Fruit fly (Drosophila melanogaster) whole organism, embryonic: ENCODE measurements around the gene pps.

Experiments
- Asciz ChIP-seq: fragments of 200-800 bp; sonication (Bioruptor generic); optimal IDR thresholded peaks from 2 replicates; lab custom pipeline; 2017; ENCODE audit warnings: missing biosample characterization, mild to moderate bottlenecking, missing genetic modification characterization, missing genetic modification reagents
- CG1024 ChIP-seq: fragments of 200-800 bp; sonication (Bioruptor generic); IDR thresholded peaks from 2 replicates; pipeline ENCODE4 v1.3.6; 2022; ENCODE audit warnings: missing biosample characterization, missing genetic modification characterization
- CG10267 ChIP-seq: fragments of 200-800 bp; sonication (Bioruptor generic); optimal IDR thresholded peaks from 2 replicates; lab custom pipeline; 2018; ENCODE audit warnings: missing biosample characterization, mild to moderate bottlenecking, missing genetic modification characterization, moderate library complexity
- CG11560 ChIP-seq: fragments of 200-800 bp; sonication (Bioruptor generic); IDR thresholded peaks from 3 replicates; pipeline ENCODE4 v1.3.6; 2022; ENCODE audit warnings: missing biosample characterization, missing genetic modification characterization
- CG1233 ChIP-seq: fragments of 200-800 bp; sonication (Bioruptor generic); optimal IDR thresholded peaks from 4 replicates; lab custom pipeline; 2018; ENCODE audit warnings: missing biosample characterization, mild to moderate bottlenecking, missing genetic modification characterization
- CG1529 ChIP-seq: fragments of 200-800 bp; sonication (Bioruptor generic); optimal IDR thresholded peaks from 3 replicates; lab custom pipeline; 2018; ENCODE audit warnings: missing biosample characterization, missing genetic modification characterization
- CG1647 ChIP-seq: fragments of 200-800 bp; sonication (Bioruptor generic); optimal IDR thresholded peaks from 3 replicates; lab custom pipeline; 2016; ENCODE audit warnings: missing biosample characterization, missing genetic modification characterization
- CG2199 ChIP-seq: fragments of 200-800 bp; sonication (Bioruptor generic); IDR thresholded peaks from 3 replicates; pipeline ENCODE4 v1.3.6; 2022; ENCODE audit warnings: missing biosample characterization, missing genetic modification characterization
- CG2875 ChIP-seq: fragments of 200-800 bp; sonication (Bioruptor generic); optimal IDR thresholded peaks from 2 replicates; lab custom pipeline; 2017; ENCODE audit warnings: missing biosample characterization, mild to moderate bottlenecking, missing genetic modification characterization, missing genetic modification reagents
- CG30403 ChIP-seq: fragments of 200-800 bp; sonication (Bioruptor generic); optimal IDR thresholded peaks from 3 replicates; lab custom pipeline; 2016; ENCODE audit warnings: missing biosample characterization, missing genetic modification characterization
- CG33213 ChIP-seq: fragments of 200-800 bp; sonication (Bioruptor generic); optimal IDR thresholded peaks from 3 replicates; lab custom pipeline; 2016; ENCODE audit warnings: missing biosample characterization, missing genetic modification characterization
- CG3995 ChIP-seq: fragments of 200-800 bp; sonication (Bioruptor generic); optimal IDR thresholded peaks from 3 replicates; lab custom pipeline; 2016; ENCODE audit warnings: missing biosample characterization, missing genetic modification characterization
- CG7372 ChIP-seq: fragments of 200-800 bp; sonication (Bioruptor generic); IDR thresholded peaks from 2 replicates; pipeline ENCODE4 v1.3.6; 2022; ENCODE audit warnings: missing biosample characterization, missing genetic modification characterization
- CG7786 ChIP-seq: fragments of 200-800 bp; sonication (Bioruptor generic); optimal IDR thresholded peaks from 2 replicates; lab custom pipeline; 2016; ENCODE audit warnings: missing biosample characterization, missing genetic modification characterization
- CG8281 ChIP-seq: fragments of 200-800 bp; sonication (Bioruptor generic); optimal IDR thresholded peaks from 2 replicates; lab custom pipeline; 2018; ENCODE audit warnings: missing biosample characterization, mild to moderate bottlenecking, missing genetic modification characterization, moderate library complexity
- CG8290 ChIP-seq, 3 experiments: fragments of 200-800 bp; sonication (Bioruptor generic); optimal IDR thresholded peaks; 2 replicates each; lab custom pipeline; 2016 to 2019; ENCODE audit warnings: missing biosample characterization in 3 of 3, missing genetic modification characterization in 3 of 3, mild to moderate bottlenecking in 2 of 3, moderate library complexity in 1 of 3
- CG8388 ChIP-seq: fragments of 200-800 bp; sonication (Bioruptor generic); optimal IDR thresholded peaks from 2 replicates; lab custom pipeline; 2019; ENCODE audit warnings: missing biosample characterization, mild to moderate bottlenecking, missing genetic modification characterization, moderate library complexity
- CG9609 ChIP-seq: fragments of 200-800 bp; sonication (Bioruptor generic); optimal IDR thresholded peaks from 3 replicates; lab custom pipeline; 2016; ENCODE audit warnings: missing biosample characterization, missing genetic modification characterization
- CHES-1-like ChIP-seq: fragments of 200-800 bp; sonication (Bioruptor generic); optimal IDR thresholded peaks from 2 replicates; lab custom pipeline; 2016; ENCODE audit warnings: missing biosample characterization, missing genetic modification characterization
- CoRest ChIP-seq: fragments of 200-800 bp; sonication (Bioruptor generic); optimal IDR thresholded peaks from 3 replicates; lab custom pipeline; 2018; ENCODE audit warnings: missing biosample characterization, mild to moderate bottlenecking, missing genetic modification characterization, moderate library complexity
- Dp ChIP-seq: fragments of 200-800 bp; sonication (Bioruptor generic); optimal IDR thresholded peaks from 2 replicates; lab custom pipeline; 2018; ENCODE audit warnings: missing biosample characterization, mild to moderate bottlenecking, missing genetic modification characterization, moderate library complexity
- Drgx ChIP-seq: fragments of 200-800 bp; sonication (Bioruptor generic); IDR thresholded peaks from 2 replicates; pipeline ENCODE4 v1.3.6; 2022; ENCODE audit warnings: missing biosample characterization, missing genetic modification characterization
- Ets65A ChIP-seq: fragments of 200-800 bp; sonication (Bioruptor generic); peaks from one replicate; lab custom pipeline; 2016; ENCODE audit warnings: missing biosample characterization, missing genetic modification characterization
- HLHmδ ChIP-seq: fragments of 200-800 bp; sonication (Bioruptor generic); optimal IDR thresholded peaks from 2 replicates; lab custom pipeline; 2018; ENCODE audit warnings: missing biosample characterization, mild to moderate bottlenecking, missing genetic modification characterization, moderate library complexity
- MBD-R2 ChIP-seq: fragments of 200-800 bp; sonication (Bioruptor generic); IDR thresholded peaks from 2 replicates; pipeline ENCODE4 v1.3.6; 2022; ENCODE audit warnings: missing biosample characterization, missing genetic modification characterization
- Mad ChIP-seq: fragments of 200-800 bp; sonication (Bioruptor generic); optimal IDR thresholded peaks from 2 replicates; lab custom pipeline; 2016; ENCODE audit warnings: missing biosample characterization, missing genetic modification characterization
- NFAT ChIP-seq: fragments of 200-800 bp; sonication (Bioruptor generic); IDR thresholded peaks from 2 replicates; pipeline ENCODE4 v1.3.6; 2022; ENCODE audit warnings: missing biosample characterization, missing genetic modification characterization
- NfI ChIP-seq: fragments of 200-800 bp; sonication (Bioruptor generic); optimal IDR thresholded peaks from 3 replicates; lab custom pipeline; 2018; ENCODE audit warnings: missing biosample characterization, mild to moderate bottlenecking, missing genetic modification characterization, moderate library complexity
- PHDP ChIP-seq: fragments of 200-800 bp; sonication (Bioruptor generic); optimal IDR thresholded peaks from 3 replicates; lab custom pipeline; 2018; ENCODE audit warnings: missing biosample characterization, mild to moderate bottlenecking, missing genetic modification characterization, moderate library complexity
- Rx ChIP-seq: fragments of 200-800 bp; sonication (Bioruptor generic); IDR thresholded peaks from 2 replicates; pipeline ENCODE4 v1.3.6; 2022; ENCODE audit warnings: missing biosample characterization, missing genetic modification characterization
- Sry-δ ChIP-seq: fragments of 200-800 bp; sonication (Bioruptor generic); optimal IDR thresholded peaks from 2 replicates; lab custom pipeline; 2016; ENCODE audit warnings: missing biosample characterization, missing genetic modification characterization
- bcd ChIP-seq: fragments of 200-800 bp; sonication (Bioruptor generic); optimal IDR thresholded peaks from 2 replicates; lab custom pipeline; 2017; ENCODE audit warnings: missing biosample characterization, mild to moderate bottlenecking, missing genetic modification characterization
- chm ChIP-seq: fragments of 200-800 bp; sonication (Bioruptor generic); IDR thresholded peaks from 2 replicates; pipeline ENCODE4 v1.3.6; 2022; ENCODE audit warnings: missing biosample characterization, missing genetic modification characterization
- crp ChIP-seq, 2 experiments: fragments of 200-800 bp; sonication (Bioruptor generic); optimal IDR thresholded peaks; 2 replicates in 1 of 2; 3 replicates in 1 of 2; lab custom pipeline; 2017; ENCODE audit warnings: missing biosample characterization in 2 of 2, missing genetic modification characterization in 2 of 2, mild to moderate bottlenecking in 1 of 2, moderate library complexity in 1 of 2
- dmrt99B ChIP-seq: fragments of 200-800 bp; sonication (Bioruptor generic); optimal IDR thresholded peaks from 2 replicates; lab custom pipeline; 2018; ENCODE audit warnings: missing biosample characterization, mild to moderate bottlenecking, missing genetic modification characterization, moderate library complexity
- gfzf ChIP-seq: fragments of 200-800 bp; sonication (Bioruptor generic); optimal IDR thresholded peaks from 2 replicates; lab custom pipeline; 2016; ENCODE audit warnings: missing biosample characterization, mild to moderate bottlenecking, missing genetic modification characterization, moderate library complexity
- kni ChIP-seq: fragments of 200-800 bp; sonication (Bioruptor generic); optimal IDR thresholded peaks from 3 replicates; lab custom pipeline; 2017; ENCODE audit warnings: mild to moderate bottlenecking, missing biosample characterization, missing genetic modification reagents, missing genetic modification characterization
- lola ChIP-seq, 3 experiments: fragments of >200 bp in 2 of 3; fragments of 200-800 bp in 1 of 3; sonication (Bioruptor generic) in 1 of 3; optimal IDR thresholded peaks; 2 replicates each; lab custom pipeline; 2017 to 2019; ENCODE audit warnings: missing biosample characterization in 3 of 3, missing genetic modification characterization in 3 of 3, mild to moderate bottlenecking in 1 of 3, moderate library complexity in 1 of 3
- mirr ChIP-seq: fragments of 200-800 bp; sonication (Bioruptor generic); optimal IDR thresholded peaks from 3 replicates; lab custom pipeline; 2018; ENCODE audit warnings: missing biosample characterization, mild to moderate bottlenecking, missing genetic modification characterization
- nom ChIP-seq: fragments of 200-800 bp; sonication (Bioruptor generic); optimal IDR thresholded peaks from 2 replicates; lab custom pipeline; 2017; ENCODE audit warnings: missing biosample characterization, missing genetic modification characterization, mild to moderate bottlenecking, moderate library complexity, missing genetic modification reagents
- org-1 ChIP-seq: fragments of 200-800 bp; sonication (Bioruptor generic); optimal IDR thresholded peaks from 2 replicates; lab custom pipeline; 2017; ENCODE audit warnings: missing biosample characterization, missing genetic modification characterization
- pum ChIP-seq: fragments of 200-800 bp; sonication (Bioruptor generic); optimal IDR thresholded peaks from 2 replicates; lab custom pipeline; 2016; ENCODE audit warnings: missing biosample characterization, missing genetic modification characterization
- sr ChIP-seq: fragments of 200-800 bp; sonication (Bioruptor generic); IDR thresholded peaks from 3 replicates; pipeline ENCODE4 v1.3.6; 2022; ENCODE audit warnings: missing biosample characterization, missing genetic modification characterization
- tin ChIP-seq: fragments of 200-800 bp; sonication (Bioruptor generic); optimal IDR thresholded peaks from 3 replicates; lab custom pipeline; 2016; ENCODE audit warnings: missing biosample characterization, missing genetic modification characterization
- twi ChIP-seq: fragments of 200-800 bp; optimal IDR thresholded peaks from 2 replicates; lab custom pipeline; 2019; ENCODE audit warnings: missing biosample characterization, mild to moderate bottlenecking, missing genetic modification characterization, moderate library complexity
- tx ChIP-seq: fragments of 200-800 bp; sonication (Bioruptor generic); optimal IDR thresholded peaks from 2 replicates; lab custom pipeline; 2016; ENCODE audit warnings: missing biosample characterization, missing genetic modification characterization
- vvl ChIP-seq: fragments of 200-800 bp; sonication (Bioruptor generic); IDR thresholded peaks from 2 replicates; pipeline ENCODE4 v1.3.6; 2022; ENCODE audit warnings: missing biosample characterization, missing genetic modification characterization
- zen ChIP-seq: fragments of 200-800 bp; sonication (Bioruptor generic); optimal IDR thresholded peaks from 3 replicates; lab custom pipeline; 2018; ENCODE audit warnings: missing biosample characterization, mild to moderate bottlenecking, missing genetic modification characterization, moderate library complexity
- zfh2 ChIP-seq: fragments of 200-800 bp; sonication (Bioruptor generic); optimal IDR thresholded peaks from 2 replicates; lab custom pipeline; 2016; ENCODE audit warnings: missing biosample characterization, missing genetic modification characterization

pps gene

DNA sequence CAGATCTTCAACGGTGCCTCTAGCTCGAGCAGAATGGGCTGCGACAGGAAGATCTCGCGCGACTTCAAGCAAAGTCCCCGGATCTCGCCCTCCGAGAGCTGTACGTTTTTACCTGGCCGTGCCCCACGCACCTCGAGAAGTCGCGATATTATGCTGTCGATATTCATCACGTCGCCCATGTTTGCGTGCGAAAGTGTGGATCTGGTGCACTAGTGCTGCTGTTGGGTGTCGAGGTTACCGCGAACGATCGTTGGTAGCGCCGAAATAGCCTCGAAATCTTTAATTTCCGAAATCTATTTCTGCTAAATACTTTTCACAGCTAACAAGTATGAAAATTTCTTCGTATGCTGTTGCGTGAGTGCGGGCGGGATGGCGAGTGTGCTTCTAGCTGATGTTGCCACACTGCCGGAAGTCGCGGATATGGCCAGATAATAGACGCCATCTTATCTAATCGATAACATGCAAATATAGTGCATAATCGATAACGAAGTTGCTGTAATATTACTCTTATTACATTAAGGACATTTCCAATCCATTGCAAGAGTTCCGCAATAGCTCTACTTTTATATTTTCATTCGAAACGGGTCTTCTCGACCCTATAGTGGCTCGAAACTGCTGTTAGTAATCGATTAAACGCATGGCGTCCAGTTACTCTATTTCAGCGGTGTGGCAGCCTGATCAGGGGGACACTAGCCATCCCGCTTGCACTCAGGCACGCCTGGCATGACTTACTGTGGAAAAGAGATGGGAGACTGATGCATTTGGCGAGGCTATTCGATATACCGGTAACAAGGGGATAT is 12.1 kb downstream of the pps start, which contains the start of gene Pp1-87B (continued):
- no peak for TF ChIP-seq Mad (GFP tag; lab: Kevin White, UChicago)
- TF ChIP-seq Rx, result no peak
- TF ChIP-seq CG10267, result peak; percentile 16
- no peak for TF ChIP-seq PHDP (tag; lab: Kevin White, UChicago)
- TF ChIP-seq CG33213 (GFP tag; lab: Kevin White, UChicago), result no peak
- no peak for TF ChIP-seq tx (GFP tag; lab: Kevin White, UChicago)
- peak; percentile 39 for TF ChIP-seq CG8290 (GFP tag; optimal IDR thresholded peaks at IDR 0.05; lab: Kevin White, UChicago)
- peak in 1 of 2 experiments; percentile 46 for TF ChIP-seq CG8290 (tag; optimal IDR thresholded peaks at IDR 0.05; lab: Kevin White, UChicago)
- peak; percentile 2 for TF ChIP-seq mirr
- no peak for TF ChIP-seq tin (GFP tag; lab: Kevin White, UChicago)
- TF ChIP-seq HLHmδ (GFP tag; lab: Kevin White, UChicago), result peak; percentile 61
- TF ChIP-seq sr (GFP tag; lab: Robert Waterston, UW), result no peak
- no peak for TF ChIP-seq org-1 (GFP tag; lab: Kevin White, UChicago)
- peak; percentile 25; the same call in 1 of the 2 replicates for TF ChIP-seq vvl (GFP tag; lab: Robert Waterston, UW)
- TF ChIP-seq CG1233 (GFP tag; lab: Kevin White, UChicago), result no peak
- TF ChIP-seq CG30403 (GFP tag; lab: Kevin White, UChicago), result peak; percentile 39
- TF ChIP-seq CG8388 (GFP tag; lab: Kevin White, UChicago), result no peak
- no peak for TF ChIP-seq CG1529
- TF ChIP-seq NfI, result no peak
- TF ChIP-seq CG8281 (tag; lab: Kevin White, UChicago), result no peak
- 0 out of 2 replicates have a peak, but pooled peaks have one; percentile 52 for TF ChIP-seq chm (GFP tag; lab: Robert Waterston, UW)
- peak; percentile 30 for TF ChIP-seq CG9609 (GFP tag; lab: Kevin White, UChicago)
- TF ChIP-seq CG2199 (GFP tag; lab: Robert Waterston, UW), result no peak
- TF ChIP-seq dmrt99B (tag; lab: Kevin White, UChicago), result no peak
- TF ChIP-seq MBD-R2, result no peak
- TF ChIP-seq kni (GFP tag; lab: Kevin White, UChicago), result peak; percentile 70
- TF ChIP-seq NFAT (GFP tag; lab: Robert Waterston, UW), result no peak
- no peak for TF ChIP-seq nom
- peak; percentile 89 for TF ChIP-seq Ets65A (GFP tag; lab: Kevin White, UChicago)
- TF ChIP-seq CG7786, result peak; percentile 2
- peak; percentile 100 for TF ChIP-seq CG11560
- TF ChIP-seq CG1647 (GFP tag; lab: Kevin White, UChicago), result no peak
- no peak for TF ChIP-seq CG7372 (GFP tag; lab: Robert Waterston, UW)
- no peak for TF ChIP-seq CHES-1-like (GFP tag; lab: Kevin White, UChicago)
- no peak for TF ChIP-seq CG1024 (GFP tag; lab: Robert Waterston, UW)
- peak; percentile 17 for TF ChIP-seq gfzf
- TF ChIP-seq CoRest, result peak; percentile 63
- TF ChIP-seq pum, result peak; percentile 37
- no peak for TF ChIP-seq Asciz
- TF ChIP-seq zfh2 (GFP tag; lab: Kevin White, UChicago), result no peak
- peak; percentile 15 for TF ChIP-seq bcd (GFP tag; lab: Kevin White, UChicago)
- TF ChIP-seq Drgx (GFP tag; lab: Robert Waterston, UW), result no peak
- peak in 1 of 3 experiments; percentile 28 for TF ChIP-seq lola (GFP tag; optimal IDR thresholded peaks at IDR 0.05; lab: Kevin White, UChicago)
- peak; percentile 75 for TF ChIP-seq Sry-δ (GFP tag; lab: Kevin White, UChicago)
- TF ChIP-seq CG2875 (GFP tag; lab: Kevin White, UChicago), result no peak
- TF ChIP-seq Dp (GFP tag; lab: Kevin White, UChicago), result peak; percentile 60
- peak in 1 of 2 experiments; percentile 8 for TF ChIP-seq crp (GFP tag; optimal IDR thresholded peaks at IDR 0.05; lab: Kevin White, UChicago)
- TF ChIP-seq twi (tag; lab: Kevin White, UChicago), result peak; percentile 28
- TF ChIP-seq CG3995 (GFP tag; lab: Kevin White, UChicago), result peak; percentile 38
- TF ChIP-seq zen (tag; lab: Kevin White, UChicago), result peak; percentile 38
